Worm (Caenorhabditis elegans): ENCODE data around the gene B0495.7.

The B0495.7 gene

ce11 chrII:7663704-7664660 lies 41.1 kb downstream of the B0495.7 start, which contains the start of the genes F18A1.7 and rpa-1:
F18A1.7 (minus strand) TSS chrII:7663754.
rpa-1 (plus strand) TSS chrII:7664582.
- no peak for TF ChIP-seq unc-62 (GFP tag; optimal IDR thresholded peaks at IDR 0.05)

- TF ChIP-seq unc-62 (GFP tag; optimal IDR thresholded peaks at IDR 0.05), result no peak
Measured at ce11 chrII:7663028-7663427, 42.0 kb downstream of the B0495.7 start.

ce11 chrII:7662008-7662686 lies 42.9 kb downstream of the B0495.7 start, which contains the start of gene alfa-1:
alfa-1 (minus strand) TSS chrII:7662522.
- no peak for TF ChIP-seq unc-62 (GFP tag; optimal IDR thresholded peaks at IDR 0.05)
